Worm (Caenorhabditis elegans) whole organism, L4/young adult: ENCODE results near the gene enu-3.1.
A peak's percentile ranks its signal among the peaks of the same experiment; 100 is the strongest.

Experiments
- W03F9.2 ChIP-seq: fragments of 150-350 bp; optimal IDR thresholded peaks from 2 replicates; lab custom pipeline; 2014; ENCODE audit warnings: missing biosample characterization, missing genetic modification characterization
- dao-5 ChIP-seq: sonication (generic microtip); optimal IDR thresholded peaks from 2 replicates; lab custom pipeline; 2016; ENCODE audit warnings: missing genotype, missing genetic modification characterization, moderate library complexity, missing compliant biosample characterization
- him-1 ChIP-seq: sonication (generic microtip); optimal IDR thresholded peaks from 2 replicates; lab custom pipeline; 2016; ENCODE audit warnings: missing genotype, missing genetic modification reagents, missing genetic modification characterization, missing compliant biosample characterization

DNA sequence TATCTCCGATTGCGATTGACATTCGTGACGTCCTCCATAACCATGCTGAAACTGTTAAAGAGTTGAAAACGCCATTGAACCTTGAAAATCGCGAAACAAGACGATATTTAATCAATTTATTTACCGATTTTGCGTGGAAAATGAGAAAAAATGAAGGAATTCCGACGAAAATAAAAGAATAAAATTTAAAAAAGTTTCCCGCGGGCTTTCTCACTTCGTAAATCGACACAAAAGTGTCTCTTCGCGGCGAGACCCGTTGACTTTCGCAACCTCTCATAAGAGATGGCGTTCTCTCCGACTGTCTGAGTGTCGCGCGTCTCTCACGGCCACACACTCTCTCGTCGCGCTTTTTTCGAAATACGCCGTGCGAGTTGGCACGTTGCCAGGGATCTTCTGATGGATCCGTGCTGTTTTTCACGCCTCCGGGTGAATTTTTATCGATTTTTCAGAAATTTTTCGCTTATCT is 28.8 kb upstream of the enu-3.1 start, which contains the start of gene hat-1:
- TF ChIP-seq dao-5 (no peak), him-1 (tag; lab: Kevin White, UChicago) (peak; percentile 90), W03F9.2 (tag; lab: Kevin White, UChicago) (peak; percentile 91)
